Worm (Caenorhabditis elegans): ENCODE data around the gene ZC239.20.

- no peak for TF ChIP-seq W03F9.2 (tag; optimal IDR thresholded peaks at IDR 0.05)
- no peak for TF ChIP-seq him-1 (tag; optimal IDR thresholded peaks at IDR 0.05)
These were observed 35.5 kb upstream of the ZC239.20 start for ce11 chrII:3241842-3242241.
